Worm (Caenorhabditis elegans): Measurements from ENCODE around the gene F53H4.4.
A peak's percentile ranks its signal among the peaks of the same experiment; 100 is the strongest.

F53H4.4 gene

ce11 chrX:15865868-15866555 lies at the start of gene F53H4.4, which contains the start of gene csb-1 (continued):
- TF ChIP-seq nhr-6 (tag; optimal IDR thresholded peaks at IDR 0.05) = peak; percentile 59
- TF ChIP-seq nhr-77 (tag; optimal IDR thresholded peaks at IDR 0.05) = peak; percentile 85
- TF ChIP-seq egl-43 (GFP tag; IDR thresholded peaks at IDR 0.05) = no peak
- no peak for TF ChIP-seq ama-1 (optimal IDR thresholded peaks at IDR 0.05)
- no peak for TF ChIP-seq ZK546.5 (tag; optimal IDR thresholded peaks at IDR 0.05)
- no peak for TF ChIP-seq nhr-237 (tag; optimal IDR thresholded peaks at IDR 0.05)
- TF ChIP-seq dmd-9 (GFP tag; IDR thresholded peaks at IDR 0.05) = 0 out of 2 replicates have a peak, but pooled peaks have one; percentile 28
- peak; percentile 91 for TF ChIP-seq mep-1 (tag; optimal IDR thresholded peaks at IDR 0.05)
- TF ChIP-seq lim-7 (GFP tag; IDR thresholded peaks at IDR 0.05) = no peak
- TF ChIP-seq daf-12 (tag; optimal IDR thresholded peaks at IDR 0.05) = no peak
- no peak for TF ChIP-seq zfp-3 (GFP tag; conservative IDR thresholded peaks at IDR 0.05)

ce11 chrX:15822197-15822596 lies 44.0 kb upstream of the F53H4.4 start, which contains the start of gene Y7A5A.8:
TSS of gene Y7A5A.8 (plus strand) at chrX:15822497.
- TF ChIP-seq nhr-237 (tag; optimal IDR thresholded peaks at IDR 0.05) (no peak), F26F4.8 (GFP tag; conservative IDR thresholded peaks at IDR 0.05) (no peak), ZK337.2 (GFP tag; IDR thresholded peaks at IDR 0.05) (no peak), aha-1 (tag) (no peak), mdt-29 (GFP tag; IDR thresholded peaks at IDR 0.05) (no peak), ZK546.5 (tag; optimal IDR thresholded peaks at IDR 0.05) (no peak), lin-1 (GFP tag; IDR thresholded peaks at IDR 0.05) (no peak), zfp-3 (GFP tag; conservative IDR thresholded peaks at IDR 0.05) (no peak), nhr-76 (tag; optimal IDR thresholded peaks at IDR 0.05) (no peak), ceh-44 (GFP tag; IDR thresholded peaks at IDR 0.05) (no peak), Y75B8A.6 (GFP tag; IDR thresholded peaks at IDR 0.05) (no peak)

- TF ChIP-seq nhr-28 (tag; optimal IDR thresholded peaks at IDR 0.05) (no peak), aha-1 (tag) (peak; percentile 54)
Observed at ce11 chrX:15826866-15827265, 39.3 kb upstream of the F53H4.4 start, which contains the start of gene Y7A5A.9. TSS of gene Y7A5A.9 (plus strand) at chrX:15827166.

ce11 chrX:15828059-15828458 lies 38.1 kb upstream of the F53H4.4 start, which contains the start of gene Y7A5A.20:
TSS of gene Y7A5A.20 (plus strand) at chrX:15828359.
- no peak for TF ChIP-seq ztf-11 (tag; optimal IDR thresholded peaks at IDR 0.05)
- TF ChIP-seq lin-13 (GFP tag; optimal IDR thresholded peaks at IDR 0.05) = no peak
- no peak for TF ChIP-seq R02D3.7 (tag; optimal IDR thresholded peaks at IDR 0.05)
- no peak for TF ChIP-seq ceh-20 (GFP tag; IDR thresholded peaks at IDR 0.05)
- no peak for TF ChIP-seq ceh-28 (tag; optimal IDR thresholded peaks at IDR 0.05)

- TF ChIP-seq daf-8 (GFP tag; IDR thresholded peaks at IDR 0.05) (no peak), unc-62 (GFP tag; optimal IDR thresholded peaks at IDR 0.05 in 1 of 2) (no peak), unc-62 (tag; optimal IDR thresholded peaks at IDR 0.05) (no peak), attf-4 (tag; optimal IDR thresholded peaks at IDR 0.05) (no peak), nhr-102 (tag; optimal IDR thresholded peaks at IDR 0.05) (no peak), mdl-1 (tag; optimal IDR thresholded peaks at IDR 0.05) (no peak), pqm-1 (tag; optimal IDR thresholded peaks at IDR 0.05) (no peak), hlh-11 (tag; optimal IDR thresholded peaks at IDR 0.05) (no peak), nhr-41 (GFP tag; IDR thresholded peaks at IDR 0.05) (no peak), nhr-42 (GFP tag; IDR thresholded peaks at IDR 0.05) (no peak), mxl-2 (GFP tag; conservative IDR thresholded peaks at IDR 0.05) (no peak), madf-9 (GFP tag; conservative IDR thresholded peaks at IDR 0.05) (no peak), set-16 (GFP tag; IDR thresholded peaks at IDR 0.05) (no peak), lir-3 (tag; optimal IDR thresholded peaks at IDR 0.05) (no peak), daf-12 (tag; optimal IDR thresholded peaks at IDR 0.05) (no peak), mes-2 (tag; optimal IDR thresholded peaks at IDR 0.05; ENCODE audit: poor library complexity, severe bottlenecking) (no peak), vab-7 (GFP tag; IDR thresholded peaks at IDR 0.05) (no peak), F26F4.8 (GFP tag; conservative IDR thresholded peaks at IDR 0.05) (no peak), nhr-6 (tag; optimal IDR thresholded peaks at IDR 0.05) (no peak), rbr-2 (tag; optimal IDR thresholded peaks at IDR 0.05) (no peak), sdz-12 (GFP tag; optimal IDR thresholded peaks at IDR 0.05) (no peak)
Observed at ce11 chrX:15831537-15831936, 34.6 kb upstream of the F53H4.4 start.
